Worm (Caenorhabditis elegans) whole organism, L1 larva: ENCODE data around the gene srd-28.

Experiments
- alr-1 ChIP-seq: fragments of 200-800 bp; sonication (Bioruptor generic); optimal IDR thresholded peaks from 2 replicates; lab custom pipeline; 2018; ENCODE audit warnings: borderline replicate concordance, mild to moderate bottlenecking, missing genetic modification characterization, missing compliant biosample characterization
- ceh-82 ChIP-seq, 3 experiments: fragments of 150-350 bp in 1 of 3; sonication (generic microtip) in 2 of 3; optimal IDR thresholded peaks; 2 replicates each; lab custom pipeline; 2014 to 2017; ENCODE audit warnings: missing biosample characterization in 3 of 3, missing genetic modification characterization in 3 of 3
- elt-3 ChIP-seq, 6 experiments: fragments of 150-350 bp in 1 of 6; sonication (generic microtip); optimal IDR thresholded peaks; 2 replicates each; lab custom pipeline; 2017 to 2018; ENCODE audit warnings: missing biosample characterization in 6 of 6, missing genetic modification characterization in 6 of 6, inconsistent platforms in 1 of 6
- fkh-10 ChIP-seq: sonication (generic microtip); optimal IDR thresholded peaks from 2 replicates; lab custom pipeline; 2017; ENCODE audit warnings: missing biosample characterization, missing genetic modification reagents, missing genetic modification characterization
- lin-35 ChIP-seq, 2 experiments: fragments of 150-350 bp; optimal IDR thresholded peaks; 2 replicates each; lab custom pipeline; 2014; ENCODE audit warnings: missing biosample characterization in 2 of 2, missing genetic modification characterization in 2 of 2, missing genetic modification reagents in 2 of 2
- nhr-12 ChIP-seq: sonication (generic microtip); optimal IDR thresholded peaks from 2 replicates; lab custom pipeline; 2017; ENCODE audit warnings: missing biosample characterization, missing genetic modification characterization
- nhr-77 ChIP-seq: fragments of 150-350 bp; optimal IDR thresholded peaks from 2 replicates; lab custom pipeline; 2014; ENCODE audit warnings: missing biosample characterization, missing genetic modification characterization
- unc-98 ChIP-seq: fragments of 200-800 bp; sonication (Bioruptor generic); IDR thresholded peaks from 2 replicates; pipeline ENCODE4 v1.3.6; 2022; ENCODE audit warnings: missing genetic modification characterization, missing compliant biosample characterization
- ztf-11 ChIP-seq, 2 experiments: sonication (generic microtip); optimal IDR thresholded peaks; 2 replicates each; lab custom pipeline; 2016 to 2017; ENCODE audit warnings: missing genetic modification characterization in 2 of 2, missing biosample characterization in 1 of 2, missing compliant biosample characterization in 1 of 2

- TF ChIP-seq nhr-12 (tag; lab: Kevin White, UChicago) (no peak), alr-1 (no peak), ceh-82 (tag; optimal IDR thresholded peaks at IDR 0.05; lab: Kevin White, UChicago) (no peak), lin-35 (GFP tag; optimal IDR thresholded peaks at IDR 0.05; lab: Kevin White, UChicago) (no peak), unc-98 (GFP tag; lab: Robert Waterston, UW) (no peak), fkh-10 (GFP tag; lab: Kevin White, UChicago) (no peak), elt-3 (tag; optimal IDR thresholded peaks at IDR 0.05; lab: Kevin White, UChicago) (no peak), ztf-11 (tag; optimal IDR thresholded peaks at IDR 0.05; lab: Kevin White, UChicago) (no peak), nhr-77 (no peak)
These were observed 9.5 kb downstream of the srd-28 start, which contains the start of gene M01B2.8 for ce11 chrV:15259904-15260303.
